Worm (Caenorhabditis elegans): ENCODE data around the gene acbp-6.

acbp-6 gene

DNA sequence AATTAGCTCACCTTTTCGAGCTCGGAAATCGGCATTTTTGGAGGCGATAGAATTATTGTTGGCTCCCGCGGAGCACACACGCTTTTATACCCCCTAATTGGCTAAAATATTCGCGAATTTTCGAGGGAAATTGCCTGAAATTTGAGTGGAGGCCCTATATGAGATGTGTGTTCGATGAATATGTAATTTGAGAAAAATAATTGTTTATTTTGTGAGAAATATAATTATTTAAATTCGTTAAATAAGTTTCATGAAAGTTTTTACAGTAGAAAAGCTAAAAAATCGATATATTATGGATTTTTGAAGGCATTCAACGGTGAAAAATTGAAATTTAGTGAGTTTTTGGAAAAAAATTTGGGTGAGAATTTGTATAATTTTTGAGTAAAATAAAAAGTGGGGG is at the start of gene acbp-6:
acbp-6 (minus strand) TSS at position 101 of the 400 bp plus-strand sequence.
- no peak for TF ChIP-seq ceh-9 (tag; optimal IDR thresholded peaks at IDR 0.05)
- TF ChIP-seq fkh-10 (GFP tag; optimal IDR thresholded peaks at IDR 0.05): no peak
- TF ChIP-seq che-1 (tag; optimal IDR thresholded peaks at IDR 0.05): no peak
- TF ChIP-seq mec-3 (tag; optimal IDR thresholded peaks at IDR 0.05; ENCODE audit: borderline replicate concordance): no peak
- no peak for TF ChIP-seq ceh-45 (GFP tag; IDR thresholded peaks at IDR 0.05)
- no peak for TF ChIP-seq tbx-7 (tag; optimal IDR thresholded peaks at IDR 0.05)

ce11 chrII:12008772-12009171 is 35.2 kb upstream of the acbp-6 start, which contains the start of gene glb-29:
Gene glb-29 (plus strand): TSS chrII:12009072.
- no peak for TF ChIP-seq hlh-13 (GFP tag; optimal IDR thresholded peaks at IDR 0.05)
- no peak for TF ChIP-seq pax-1 (tag; optimal IDR thresholded peaks at IDR 0.05)
- no peak for TF ChIP-seq fkh-6 (tag; optimal IDR thresholded peaks at IDR 0.05)
- TF ChIP-seq pros-1 (tag; optimal IDR thresholded peaks at IDR 0.05): no peak
- no peak for TF ChIP-seq gmeb-2 (tag; optimal IDR thresholded peaks at IDR 0.05)
- no peak for TF ChIP-seq pat-9 (tag; optimal IDR thresholded peaks at IDR 0.05)
- no peak for TF ChIP-seq ceh-14 (tag; optimal IDR thresholded peaks at IDR 0.05)
- TF ChIP-seq mec-3 (tag; optimal IDR thresholded peaks at IDR 0.05; ENCODE audit: borderline replicate concordance): no peak
- no peak for TF ChIP-seq pha-4 (tag; optimal IDR thresholded peaks at IDR 0.05)
- no peak for TF ChIP-seq syd-9 (tag; optimal IDR thresholded peaks at IDR 0.05)
- TF ChIP-seq unc-42 (tag; optimal IDR thresholded peaks at IDR 0.05): no peak
- TF ChIP-seq C08G9.2 (tag; optimal IDR thresholded peaks at IDR 0.05): no peak
- no peak for TF ChIP-seq ceh-34 (tag; optimal IDR thresholded peaks at IDR 0.05)
- TF ChIP-seq hlh-30 (tag; optimal IDR thresholded peaks at IDR 0.05; ENCODE audit: insufficient read depth): no peak
- no peak for TF ChIP-seq ceh-45 (GFP tag; IDR thresholded peaks at IDR 0.05)
- no peak for TF ChIP-seq hlh-8 (tag; optimal IDR thresholded peaks at IDR 0.05)
- TF ChIP-seq ttx-3 (tag; optimal IDR thresholded peaks at IDR 0.05): no peak
- TF ChIP-seq tbx-7 (tag; optimal IDR thresholded peaks at IDR 0.05): no peak
- no peak for TF ChIP-seq sdc-2 (tag; optimal IDR thresholded peaks at IDR 0.05)
- TF ChIP-seq npax-4 (tag; optimal IDR thresholded peaks at IDR 0.05): no peak

DNA sequence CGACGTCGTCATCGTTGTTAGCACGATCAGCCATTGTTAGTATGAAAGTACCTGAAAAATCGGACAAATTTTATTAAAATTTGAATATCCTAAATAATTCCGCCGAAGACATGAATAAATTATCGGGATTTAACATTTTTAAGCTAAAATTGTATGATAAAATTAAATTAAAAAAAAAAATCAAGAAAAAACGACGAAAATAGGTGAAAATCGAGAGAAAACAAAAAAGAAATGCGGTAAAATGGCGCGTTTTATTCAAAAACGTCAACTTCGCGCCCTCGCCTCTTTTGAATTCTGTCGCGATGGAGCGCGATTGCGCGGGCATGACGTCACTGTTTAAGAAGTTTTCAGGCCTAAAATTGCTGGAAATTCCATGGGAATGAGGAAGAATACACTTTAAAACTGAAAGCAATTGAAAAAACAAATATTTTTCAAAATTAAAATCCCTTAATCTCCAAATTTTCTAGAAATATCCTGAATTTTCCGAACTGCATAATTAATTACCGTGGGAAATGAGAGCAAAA is 33.1 kb upstream of the acbp-6 start, which contains the start of gene mcm-2:
mcm-2 (minus strand) TSS at position 51 of the 524 bp plus-strand sequence.
- TF ChIP-seq eyg-1 (tag; optimal IDR thresholded peaks at IDR 0.05) (no peak), madf-2 (tag; optimal IDR thresholded peaks at IDR 0.05) (no peak), elt-2 (tag; optimal IDR thresholded peaks at IDR 0.05) (peak; percentile 10), nhr-232 (tag; optimal IDR thresholded peaks at IDR 0.05) (no peak), ets-4 (tag; optimal IDR thresholded peaks at IDR 0.05) (no peak), pag-3 (tag; optimal IDR thresholded peaks at IDR 0.05; ENCODE audit: borderline replicate concordance) (no peak), npax-4 (tag; optimal IDR thresholded peaks at IDR 0.05) (no peak), nfya-1 (tag; optimal IDR thresholded peaks at IDR 0.05) (peak; percentile 17), ceh-22 (tag; optimal IDR thresholded peaks at IDR 0.05) (no peak), pros-1 (tag; optimal IDR thresholded peaks at IDR 0.05) (no peak), sdc-2 (tag; optimal IDR thresholded peaks at IDR 0.05) (no peak)

- no peak for TF ChIP-seq ceh-9 (tag; optimal IDR thresholded peaks at IDR 0.05)
- no peak for TF ChIP-seq F13H6.1 (tag; optimal IDR thresholded peaks at IDR 0.05)
- TF ChIP-seq mec-3 (tag; optimal IDR thresholded peaks at IDR 0.05; ENCODE audit: borderline replicate concordance): no peak
- no peak for TF ChIP-seq elt-4 (tag; optimal IDR thresholded peaks at IDR 0.05)
- TF ChIP-seq gmeb-2 (tag; optimal IDR thresholded peaks at IDR 0.05): no peak
Measured at ce11 chrII:12005981-12006380, 32.4 kb upstream of the acbp-6 start.

ce11 chrII:11998903-11999302 is 25.4 kb upstream of the acbp-6 start, which contains the start of gene Y17G7B.23:
Gene Y17G7B.23 (plus strand): TSS chrII:11999203.
- TF ChIP-seq ceh-22 (tag; optimal IDR thresholded peaks at IDR 0.05) (no peak), gmeb-2 (tag; optimal IDR thresholded peaks at IDR 0.05) (no peak), ceh-45 (GFP tag; IDR thresholded peaks at IDR 0.05) (no peak), fax-1 (tag; optimal IDR thresholded peaks at IDR 0.05) (no peak), sox-4 (tag; optimal IDR thresholded peaks at IDR 0.05) (no peak), pqm-1 (tag; optimal IDR thresholded peaks at IDR 0.05) (no peak), ceh-14 (tag; optimal IDR thresholded peaks at IDR 0.05) (no peak), rnt-1 (tag; optimal IDR thresholded peaks at IDR 0.05) (no peak)
